Fruit fly (Drosophila melanogaster): ENCODE measurements around the gene CG12091.
A peak's percentile ranks its signal among the peaks of the same experiment; 100 is the strongest.

CG12091 gene

DNA sequence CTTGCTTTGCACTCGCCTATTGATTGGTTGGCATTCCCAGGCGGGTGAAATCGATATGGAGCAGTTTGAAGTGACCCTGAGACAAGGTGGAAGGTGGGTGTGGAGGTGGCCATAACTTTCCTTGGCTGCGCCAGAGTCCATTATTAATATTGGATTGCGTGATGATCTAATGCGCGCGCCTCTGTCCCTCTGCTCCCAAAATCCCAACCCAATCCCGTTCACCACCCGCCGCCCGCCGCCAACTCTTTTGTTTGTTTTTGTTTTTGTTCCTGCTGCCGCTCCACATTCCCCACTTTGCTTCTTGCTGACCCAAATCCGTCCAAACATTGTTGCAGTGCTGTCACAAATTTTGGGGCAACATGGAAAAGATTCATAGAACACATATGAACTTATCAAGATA, 34.4 kb upstream of the CG12091 start:
- TF ChIP-seq onecut (GFP tag; IDR thresholded peaks at IDR 0.05) (peak; percentile 36), maf-S (GFP tag; optimal IDR thresholded peaks at IDR 0.05) (no peak), CG12769 (tag; optimal IDR thresholded peaks at IDR 0.05) (peak; percentile 59), Scr (GFP tag; IDR thresholded peaks at IDR 0.05; ENCODE audit: partially characterized antibody) (no peak), CG11560 (tag; IDR thresholded peaks at IDR 0.05) (no peak), NK7.1 (GFP tag; optimal IDR thresholded peaks at IDR 0.05) (no peak), CG11456 (GFP tag; IDR thresholded peaks at IDR 0.05) (no peak), CG2889 (GFP tag; IDR thresholded peaks at IDR 0.05) (no peak), klu (GFP tag; IDR thresholded peaks at IDR 0.05) (no peak), CG15601 (tag; optimal IDR thresholded peaks at IDR 0.05) (no peak), tap (tag; optimal IDR thresholded peaks at IDR 0.05) (no peak), CG17385 (GFP tag; optimal IDR thresholded peaks at IDR 0.05) (peak; percentile 6), wor (GFP tag; IDR thresholded peaks at IDR 0.05) (no peak), CG13894 (tag; optimal IDR thresholded peaks at IDR 0.05) (no peak), kay (GFP tag; optimal IDR thresholded peaks at IDR 0.05) (no peak), croc (GFP tag; conservative IDR thresholded peaks at IDR 0.05) (no peak), so (GFP tag; IDR thresholded peaks at IDR 0.05) (peak; percentile 68; the same call in 2 of the 3 replicates), pb (GFP tag; optimal IDR thresholded peaks at IDR 0.05) (no peak), CG7786 (GFP tag; optimal IDR thresholded peaks at IDR 0.05) (no peak), Mes4 (GFP tag; optimal IDR thresholded peaks at IDR 0.05) (no peak), bbx (GFP tag; IDR thresholded peaks at IDR 0.05; ENCODE audit: partially characterized antibody) (no peak), CG33557 (GFP tag; optimal IDR thresholded peaks at IDR 0.05) (no peak), sd (tag; optimal IDR thresholded peaks at IDR 0.05) (peak; percentile 42), Taf1 (GFP tag; IDR thresholded peaks at IDR 0.05) (no peak), D19B (GFP tag; optimal IDR thresholded peaks at IDR 0.05) (no peak), Pdp1 (GFP tag; optimal IDR thresholded peaks at IDR 0.05) (peak in 1 of 2 experiments; percentile 13), CG15696 (tag; optimal IDR thresholded peaks at IDR 0.05) (no peak), pros (GFP tag; optimal IDR thresholded peaks at IDR 0.05) (no peak), crol (GFP tag; IDR thresholded peaks at IDR 0.05) (peak; percentile 69), ash1 (GFP tag; optimal IDR thresholded peaks at IDR 0.05) (no peak), CG18764 (GFP tag; optimal IDR thresholded peaks at IDR 0.05) (no peak), chinmo (GFP tag; IDR thresholded peaks at IDR 0.05; ENCODE audit: partially characterized antibody) (0 out of 4 replicates have a peak, but pooled peaks have one; percentile 43), mld (GFP tag; IDR thresholded peaks at IDR 0.05; ENCODE audit: partially characterized antibody) (no peak), Lim3 (GFP tag; IDR thresholded peaks at IDR 0.05) (no peak), CG18599 (GFP tag; optimal IDR thresholded peaks at IDR 0.05) (no peak), ac (GFP tag; optimal IDR thresholded peaks at IDR 0.05) (no peak), z (GFP tag; IDR thresholded peaks at IDR 0.05) (0 out of 3 replicates have a peak, but pooled peaks have one; percentile 55), lmd (GFP tag; IDR thresholded peaks at IDR 0.05) (no peak), pfk (GFP tag; optimal IDR thresholded peaks at IDR 0.05) (no peak), chm (GFP tag; IDR thresholded peaks at IDR 0.05) (no peak), oc (tag; optimal IDR thresholded peaks at IDR 0.05) (no peak)

- TF ChIP-seq crol (GFP tag; IDR thresholded peaks at IDR 0.05) (peak; percentile 30; the same call in 1 of the 2 replicates), lov (optimal IDR thresholded peaks at IDR 0.05) (no peak), lov (GFP tag; IDR thresholded peaks at IDR 0.05) (no peak), Trl (optimal IDR thresholded peaks at IDR 0.05) (no peak), Trl (GFP tag; optimal IDR thresholded peaks at IDR 0.05) (no peak), Bteb2 (GFP tag; optimal IDR thresholded peaks at IDR 0.05) (no peak), pum (GFP tag; optimal IDR thresholded peaks at IDR 0.05) (no peak), her (GFP tag; optimal IDR thresholded peaks at IDR 0.05) (no peak), CG9215 (GFP tag; IDR thresholded peaks at IDR 0.05) (no peak), ATbp (GFP tag; optimal IDR thresholded peaks at IDR 0.05) (no peak), kah (GFP tag; optimal IDR thresholded peaks at IDR 0.05) (peak; percentile 54), Oaz (GFP tag; IDR thresholded peaks at IDR 0.05) (no peak), CG13894 (tag; optimal IDR thresholded peaks at IDR 0.05) (no peak), MBD-R2 (GFP tag; IDR thresholded peaks at IDR 0.05) (peak; percentile 18; the same call in 1 of the 2 replicates), org-1 (GFP tag; optimal IDR thresholded peaks at IDR 0.05) (no peak), scrt (GFP tag; optimal IDR thresholded peaks at IDR 0.05) (peak; percentile 81)
These were observed 33.3 kb upstream of the CG12091 start for dm6 chr3L:1569966-1570276.
